Comparison of ENCODE assay signal across 1 fruit fly cellular context in genomic region chr3L:725527-726191, dm6.
A peak's percentile ranks its signal among the peaks of the same experiment; 100 is the strongest.
TF ChIP-seq lines count a peak whose summit lies in the region.

No protein-coding gene starts in this region.

TF ChIP-seq in whole organism, embryonic, 481 proteins besides CTCF, POLR2A, EP300 and RAD21 (continued from another document and continues in another):
- TF ChIP-seq Tbp (GFP tag; optimal IDR thresholded peaks at IDR 0.05; lab: Kevin White, UChicago) (no peak), seq (GFP tag; IDR thresholded peaks at IDR 0.05; lab: Robert Waterston, UW) (no peak), CG18476 (GFP tag; optimal IDR thresholded peaks at IDR 0.05; lab: Kevin White, UChicago) (peak; percentile 47), CG14667 (GFP tag; IDR thresholded peaks at IDR 0.05; lab: Robert Waterston, UW) (peak; percentile 72), gt (GFP tag; IDR thresholded peaks at IDR 0.05; lab: Robert Waterston, UW) (peak; percentile 65; the same call in 1 of the 2 replicates), CG33213 (GFP tag; optimal IDR thresholded peaks at IDR 0.05; lab: Kevin White, UChicago) (peak; percentile 59), MESR4 (GFP tag; optimal IDR thresholded peaks at IDR 0.05; lab: Kevin White, UChicago) (peak; percentile 22), CG10543 (GFP tag; optimal IDR thresholded peaks at IDR 0.05; lab: Kevin White, UChicago) (no peak), fd102C (GFP tag; optimal IDR thresholded peaks at IDR 0.05; lab: Kevin White, UChicago) (peak; percentile 87), CG30403 (GFP tag; optimal IDR thresholded peaks at IDR 0.05; lab: Kevin White, UChicago) (peak; percentile 75), fd96Cb (tag; optimal IDR thresholded peaks at IDR 0.05; lab: Kevin White, UChicago) (peak; percentile 86), CG10979 (tag; optimal IDR thresholded peaks at IDR 0.05; lab: Kevin White, UChicago) (peak; percentile 95), disco-r (GFP tag; optimal IDR thresholded peaks at IDR 0.05; lab: Kevin White, UChicago) (peak; percentile 45), Ada2b (GFP tag; IDR thresholded peaks at IDR 0.05; lab: Robert Waterston, UW) (0 out of 2 replicates have a peak, but pooled peaks have one; percentile 23), tna (GFP tag; IDR thresholded peaks at IDR 0.05; lab: Robert Waterston, UW; ENCODE audit: partially characterized antibody) (no peak), Camta (GFP tag; optimal IDR thresholded peaks at IDR 0.05; lab: Kevin White, UChicago) (peak; percentile 78), row (GFP tag; IDR thresholded peaks at IDR 0.05; lab: Robert Waterston, UW) (peak; percentile 84), en (GFP tag; optimal IDR thresholded peaks at IDR 0.05; lab: Kevin White, UChicago) (peak; percentile 72), Nf-YA (GFP tag; IDR thresholded peaks at IDR 0.05; lab: Robert Waterston, UW) (no peak), ac (GFP tag; optimal IDR thresholded peaks at IDR 0.05; lab: Kevin White, UChicago) (peak; percentile 93), Sox102F (GFP tag; optimal IDR thresholded peaks at IDR 0.05; lab: Kevin White, UChicago) (peak; percentile 60), PHDP (tag; optimal IDR thresholded peaks at IDR 0.05; lab: Kevin White, UChicago) (peak; percentile 51), CG11085 (GFP tag; IDR thresholded peaks at IDR 0.05; lab: Robert Waterston, UW) (no peak), H2.0 (GFP tag; IDR thresholded peaks at IDR 0.05; lab: Robert Waterston, UW) (peak; percentile 45; the same call in 1 of the 2 replicates), bab2 (GFP tag; optimal IDR thresholded peaks at IDR 0.05; lab: Kevin White, UChicago) (peak; percentile 82), mirr (GFP tag; optimal IDR thresholded peaks at IDR 0.05; lab: Kevin White, UChicago) (no peak), HLH54F (GFP tag; optimal IDR thresholded peaks at IDR 0.05; lab: Kevin White, UChicago) (peak; percentile 45), Asciz (GFP tag; optimal IDR thresholded peaks at IDR 0.05; lab: Kevin White, UChicago) (peak; percentile 31), gcm (GFP tag; optimal IDR thresholded peaks at IDR 0.05; lab: Kevin White, UChicago) (peak; percentile 87), Side (GFP tag; optimal IDR thresholded peaks at IDR 0.05; lab: Kevin White, UChicago) (peak; percentile 69), CG17359 (tag; optimal IDR thresholded peaks at IDR 0.05; lab: Kevin White, UChicago) (peak; percentile 55), CG17568 (GFP tag; optimal IDR thresholded peaks at IDR 0.05; lab: Kevin White, UChicago) (peak; percentile 57), onecut (GFP tag; IDR thresholded peaks at IDR 0.05; lab: Robert Waterston, UW) (peak; percentile 72), gce (GFP tag; IDR thresholded peaks at IDR 0.05; lab: Robert Waterston, UW) (peak; percentile 61; the same call in 1 of the 3 replicates), CG3163 (GFP tag; optimal IDR thresholded peaks at IDR 0.05; lab: Kevin White, UChicago) (peak; percentile 52), br (optimal IDR thresholded peaks at IDR 0.05; lab: Kevin White, UChicago) (no peak), Xrp1 (GFP tag; IDR thresholded peaks at IDR 0.05; lab: Robert Waterston, UW) (peak; percentile 97), ap (GFP tag; IDR thresholded peaks at IDR 0.05; lab: Robert Waterston, UW) (peak; percentile 71), slou (GFP tag; optimal IDR thresholded peaks at IDR 0.05; lab: Kevin White, UChicago) (no peak), Fer2 (tag; optimal IDR thresholded peaks at IDR 0.05; lab: Kevin White, UChicago) (no peak), HLH4C (GFP tag; IDR thresholded peaks at IDR 0.05; lab: Robert Waterston, UW; ENCODE audit: partially characterized antibody) (no peak), CG11504 (tag; optimal IDR thresholded peaks at IDR 0.05; lab: Kevin White, UChicago) (peak; percentile 64), Opbp (GFP tag; IDR thresholded peaks at IDR 0.05; lab: Robert Waterston, UW; ENCODE audit: partially characterized antibody) (no peak), CG4707 (GFP tag; optimal IDR thresholded peaks at IDR 0.05; lab: Kevin White, UChicago) (peak; percentile 50), CG1602 (GFP tag; optimal IDR thresholded peaks at IDR 0.05; lab: Kevin White, UChicago) (peak; percentile 86), D (optimal IDR thresholded peaks at IDR 0.05; lab: Kevin White, UChicago) (no peak), D (GFP tag; optimal IDR thresholded peaks at IDR 0.05; lab: Kevin White, UChicago) (peak; percentile 86), hbn (GFP tag; IDR thresholded peaks at IDR 0.05; lab: Robert Waterston, UW; ENCODE audit: partially characterized antibody) (no peak), da (GFP tag; optimal IDR thresholded peaks at IDR 0.05; lab: Kevin White, UChicago) (peak; percentile 68), CG3065 (GFP tag; optimal IDR thresholded peaks at IDR 0.05; lab: Kevin White, UChicago) (peak; percentile 96), CG15479 (GFP tag; optimal IDR thresholded peaks at IDR 0.05; lab: Kevin White, UChicago) (no peak), ems (GFP tag; optimal IDR thresholded peaks at IDR 0.05; lab: Kevin White, UChicago) (peak; percentile 52), B-H1 (GFP tag; IDR thresholded peaks at IDR 0.05; lab: Robert Waterston, UW) (0 out of 3 replicates have a peak, but pooled peaks have one; percentile 29), CG2712 (tag; optimal IDR thresholded peaks at IDR 0.05; lab: Kevin White, UChicago) (peak; percentile 95), gcm2 (GFP tag; optimal IDR thresholded peaks at IDR 0.05; lab: Kevin White, UChicago) (peak; percentile 20), aop (GFP tag; IDR thresholded peaks at IDR 0.05; lab: Robert Waterston, UW) (no peak), CG16863 (GFP tag; optimal IDR thresholded peaks at IDR 0.05; lab: Kevin White, UChicago) (peak; percentile 84), ase (GFP tag; IDR thresholded peaks at IDR 0.05; lab: Robert Waterston, UW) (peak; percentile 21; the same call in 1 of the 3 replicates), stwl (tag; optimal IDR thresholded peaks at IDR 0.05; lab: Kevin White, UChicago) (peak; percentile 76), C15 (GFP tag; IDR thresholded peaks at IDR 0.05; lab: Robert Waterston, UW) (no peak), CG4282 (GFP tag; optimal IDR thresholded peaks at IDR 0.05; lab: Kevin White, UChicago) (peak; percentile 48), CG18764 (GFP tag; optimal IDR thresholded peaks at IDR 0.05; lab: Kevin White, UChicago) (peak; percentile 78), btn (GFP tag; optimal IDR thresholded peaks at IDR 0.05; lab: Kevin White, UChicago) (peak; percentile 85), mam (GFP tag; optimal IDR thresholded peaks at IDR 0.05; lab: Kevin White, UChicago) (peak; percentile 48), CG12391 (tag; optimal IDR thresholded peaks at IDR 0.05; lab: Kevin White, UChicago) (peak; percentile 90), CG7963 (GFP tag; IDR thresholded peaks at IDR 0.05; lab: Robert Waterston, UW; ENCODE audit: partially characterized antibody) (no peak), eyg (GFP tag; optimal IDR thresholded peaks at IDR 0.05; lab: Kevin White, UChicago) (peak; percentile 26), CG13296 (GFP tag; optimal IDR thresholded peaks at IDR 0.05; lab: Kevin White, UChicago) (no peak), Aef1 (GFP tag; IDR thresholded peaks at IDR 0.05; lab: Robert Waterston, UW) (no peak; the same call in 2 of the 3 replicates), CG14050 (GFP tag; IDR thresholded peaks at IDR 0.05; lab: Robert Waterston, UW) (no peak), CG10462 (GFP tag; optimal IDR thresholded peaks at IDR 0.05; lab: Kevin White, UChicago) (peak; percentile 75), Sox100B (GFP tag; optimal IDR thresholded peaks at IDR 0.05; lab: Kevin White, UChicago) (peak; percentile 33), bowl (GFP tag; IDR thresholded peaks at IDR 0.05; lab: Robert Waterston, UW) (no peak), Doc2 (GFP tag; IDR thresholded peaks at IDR 0.05; lab: Robert Waterston, UW) (no peak), CG12659 (GFP tag; optimal IDR thresholded peaks at IDR 0.05; lab: Kevin White, UChicago) (no peak), chinmo (GFP tag; IDR thresholded peaks at IDR 0.05; lab: Robert Waterston, UW; ENCODE audit: partially characterized antibody) (no peak), GATAe (GFP tag; conservative IDR thresholded peaks at IDR 0.05; lab: Robert Waterston, UW) (no peak), sim (GFP tag; IDR thresholded peaks at IDR 0.05; lab: Robert Waterston, UW) (peak; percentile 89), gsb (GFP tag; IDR thresholded peaks at IDR 0.05; lab: Robert Waterston, UW) (no peak), Ssrp (tag; optimal IDR thresholded peaks at IDR 0.05; lab: Kevin White, UChicago) (peak; percentile 76), CG11093 (GFP tag; IDR thresholded peaks at IDR 0.05; lab: Robert Waterston, UW) (peak; percentile 66; the same call in 2 of the 3 replicates), repo (GFP tag; optimal IDR thresholded peaks at IDR 0.05; lab: Kevin White, UChicago) (peak; percentile 77), CG14965 (GFP tag; optimal IDR thresholded peaks at IDR 0.05; lab: Kevin White, UChicago; ENCODE audit: borderline replicate concordance) (peak; percentile 26), p53 (GFP tag; optimal IDR thresholded peaks at IDR 0.05; lab: Kevin White, UChicago) (peak; percentile 56), CG4360 (GFP tag; IDR thresholded peaks at IDR 0.05; lab: Robert Waterston, UW) (0 out of 2 replicates have a peak, but pooled peaks have one; percentile 52), her (GFP tag; optimal IDR thresholded peaks at IDR 0.05; lab: Kevin White, UChicago) (peak; percentile 63), YL-1 (GFP tag; optimal IDR thresholded peaks at IDR 0.05; lab: Kevin White, UChicago) (no peak), CG15073 (GFP tag; optimal IDR thresholded peaks at IDR 0.05; lab: Kevin White, UChicago) (no peak), CG4424 (GFP tag; optimal IDR thresholded peaks at IDR 0.05; lab: Kevin White, UChicago) (peak; percentile 87), E2f1 (GFP tag; IDR thresholded peaks at IDR 0.05; lab: Robert Waterston, UW) (peak; percentile 69), CG34422 (GFP tag; IDR thresholded peaks at IDR 0.05; lab: Robert Waterston, UW) (peak; percentile 64; the same call in 2 of the 3 replicates), knrl (GFP tag; IDR thresholded peaks at IDR 0.05; lab: Robert Waterston, UW; ENCODE audit: partially characterized antibody) (no peak), CG2875 (GFP tag; optimal IDR thresholded peaks at IDR 0.05; lab: Kevin White, UChicago) (peak; percentile 82), Poxn (GFP tag; IDR thresholded peaks at IDR 0.05; lab: Robert Waterston, UW) (no peak), CG31365 (tag; optimal IDR thresholded peaks at IDR 0.05; lab: Kevin White, UChicago) (no peak), CG10209 (GFP tag; optimal IDR thresholded peaks at IDR 0.05; lab: Kevin White, UChicago) (peak; percentile 78), CG15269 (tag; optimal IDR thresholded peaks at IDR 0.05; lab: Kevin White, UChicago) (no peak), CG12299 (tag; optimal IDR thresholded peaks at IDR 0.05; lab: Kevin White, UChicago) (no peak), CG6854 (GFP tag; optimal IDR thresholded peaks at IDR 0.05; lab: Kevin White, UChicago) (no peak), CG1832 (GFP tag; optimal IDR thresholded peaks at IDR 0.05; lab: Kevin White, UChicago) (no peak), Mrtf (GFP tag; IDR thresholded peaks at IDR 0.05; lab: Robert Waterston, UW) (peak; percentile 51; the same call in 1 of the 3 replicates), CG9727 (GFP tag; optimal IDR thresholded peaks at IDR 0.05; lab: Kevin White, UChicago) (peak; percentile 93), Deaf1 (tag; optimal IDR thresholded peaks at IDR 0.05; lab: Kevin White, UChicago) (no peak), shn (GFP tag; optimal IDR thresholded peaks at IDR 0.05; lab: Kevin White, UChicago) (peak; percentile 75), Ets65A (GFP tag; lab: Kevin White, UChicago) (peak; percentile 98), CG12744 (GFP tag; optimal IDR thresholded peaks at IDR 0.05; lab: Kevin White, UChicago) (peak; percentile 64), sug (tag; optimal IDR thresholded peaks at IDR 0.05; lab: Kevin White, UChicago) (no peak), CG18262 (tag; optimal IDR thresholded peaks at IDR 0.05; lab: Kevin White, UChicago) (peak; percentile 94), dmrt11E (tag; optimal IDR thresholded peaks at IDR 0.05; lab: Kevin White, UChicago) (peak; percentile 98), chm (GFP tag; IDR thresholded peaks at IDR 0.05; lab: Robert Waterston, UW) (peak; percentile 94), danr (GFP tag; IDR thresholded peaks at IDR 0.05; lab: Robert Waterston, UW) (peak; percentile 63; the same call in 1 of the 2 replicates), otp (GFP tag; IDR thresholded peaks at IDR 0.05; lab: Robert Waterston, UW) (peak; percentile 92), NK7.1 (GFP tag; optimal IDR thresholded peaks at IDR 0.05; lab: Kevin White, UChicago) (peak; percentile 40), CG1603 (tag; optimal IDR thresholded peaks at IDR 0.05; lab: Kevin White, UChicago) (peak; percentile 95), CG13287 (GFP tag; IDR thresholded peaks at IDR 0.05; lab: Robert Waterston, UW; ENCODE audit: partially characterized antibody) (no peak), CG3995 (GFP tag; optimal IDR thresholded peaks at IDR 0.05; lab: Kevin White, UChicago) (no peak), Bdp1 (GFP tag; optimal IDR thresholded peaks at IDR 0.05; lab: Kevin White, UChicago) (peak; percentile 43), HmgD (GFP tag; optimal IDR thresholded peaks at IDR 0.05; lab: Kevin White, UChicago) (peak; percentile 18), CG2199 (GFP tag; IDR thresholded peaks at IDR 0.05; lab: Robert Waterston, UW) (peak; percentile 78; the same call in 2 of the 3 replicates), HLHmδ (GFP tag; optimal IDR thresholded peaks at IDR 0.05; lab: Kevin White, UChicago) (no peak), sd (tag; optimal IDR thresholded peaks at IDR 0.05; lab: Kevin White, UChicago) (peak; percentile 45), tx (GFP tag; optimal IDR thresholded peaks at IDR 0.05; lab: Kevin White, UChicago) (peak; percentile 47), CG15696 (tag; optimal IDR thresholded peaks at IDR 0.05; lab: Kevin White, UChicago) (peak; percentile 94), unc-4 (GFP tag; IDR thresholded peaks at IDR 0.05; lab: Robert Waterston, UW; ENCODE audit: partially characterized antibody) (no peak), hth (optimal IDR thresholded peaks at IDR 0.05; lab: Kevin White, UChicago) (no peak), CG31224 (GFP tag; IDR thresholded peaks at IDR 0.05; lab: Robert Waterston, UW) (no peak), Vsx1 (GFP tag; optimal IDR thresholded peaks at IDR 0.05; lab: Kevin White, UChicago) (peak; percentile 9), Adf1 (GFP tag; IDR thresholded peaks at IDR 0.05; lab: Robert Waterston, UW) (no peak), CG6765 (GFP tag; optimal IDR thresholded peaks at IDR 0.05; lab: Kevin White, UChicago) (no peak), sqz (GFP tag; optimal IDR thresholded peaks at IDR 0.05; lab: Kevin White, UChicago) (no peak), Xbp1 (GFP tag; optimal IDR thresholded peaks at IDR 0.05; lab: Kevin White, UChicago) (peak; percentile 77)
